Worm (Caenorhabditis elegans) whole organism, L2 larva: ENCODE data around the gene kvs-2.
A peak's percentile ranks its signal among the peaks of the same experiment; 100 is the strongest.

Source experiments
- C34F6.9 ChIP-seq: fragments of 150-350 bp; optimal IDR thresholded peaks from 2 replicates; lab custom pipeline; 2014; ENCODE audit warnings: missing biosample characterization, missing genetic modification characterization
- F13H6.1 ChIP-seq: sonication (generic microtip); optimal IDR thresholded peaks from 2 replicates; lab custom pipeline; 2016; ENCODE audit warnings: missing genetic modification characterization, missing compliant biosample characterization
- R02D3.7 ChIP-seq: fragments of 150-350 bp; optimal IDR thresholded peaks from 2 replicates; lab custom pipeline; 2014; ENCODE audit warnings: missing biosample characterization, missing genetic modification characterization
- Y55F3AM.14 ChIP-seq: fragments of 200-800 bp; sonication (Bioruptor generic); optimal IDR thresholded peaks from 2 replicates; lab custom pipeline; 2018; ENCODE audit warnings: mild to moderate bottlenecking, missing genetic modification characterization, missing compliant biosample characterization
- ZK546.5 ChIP-seq: sonication (generic microtip); optimal IDR thresholded peaks from 2 replicates; lab custom pipeline; 2017; ENCODE audit warnings: missing biosample characterization, missing genetic modification characterization
- alr-1 ChIP-seq: fragments of 150-350 bp; optimal IDR thresholded peaks from 2 replicates; lab custom pipeline; 2014; ENCODE audit warnings: missing biosample characterization, missing genetic modification characterization
- aly-2 ChIP-seq: fragments of 150-350 bp; optimal IDR thresholded peaks from 2 replicates; lab custom pipeline; 2014; ENCODE audit warnings: missing biosample characterization, missing genetic modification characterization
- ama-1 ChIP-seq: fragments of 150-350 bp; optimal IDR thresholded peaks from 2 replicates; lab custom pipeline; 2018; ENCODE audit warnings: inconsistent platforms
- blmp-1 ChIP-seq: sonication (generic microtip); optimal IDR thresholded peaks from 2 replicates; lab custom pipeline; 2017; ENCODE audit warnings: missing genetic modification characterization, mild to moderate bottlenecking, missing compliant biosample characterization, antibody characterized with exemption, moderate library complexity; ENCODE audit not compliant: insufficient read depth
- ceh-16 ChIP-seq: fragments of 150-350 bp; optimal IDR thresholded peaks from 2 replicates; lab custom pipeline; 2014; ENCODE audit warnings: missing biosample characterization, missing genetic modification characterization
- crh-2 ChIP-seq: sonication (generic microtip); optimal IDR thresholded peaks from 2 replicates; lab custom pipeline; 2017; ENCODE audit warnings: missing biosample characterization, missing genetic modification characterization
- dmd-4 ChIP-seq: sonication (generic microtip); optimal IDR thresholded peaks from 2 replicates; lab custom pipeline; 2017; ENCODE audit warnings: missing biosample characterization, missing genetic modification characterization
- egl-27 ChIP-seq: sonication (generic microtip); optimal IDR thresholded peaks from 3 replicates; lab custom pipeline; 2017; ENCODE audit warnings: missing biosample characterization, missing genetic modification reagents, missing genetic modification characterization
- elt-1 ChIP-seq: fragments of 150-350 bp; optimal IDR thresholded peaks from 2 replicates; lab custom pipeline; 2014; ENCODE audit warnings: missing biosample characterization, missing genetic modification characterization
- elt-3 ChIP-seq: sonication (generic microtip); optimal IDR thresholded peaks from 2 replicates; lab custom pipeline; 2017; ENCODE audit warnings: missing biosample characterization, missing genetic modification characterization
- fos-1 ChIP-seq: fragments of 150-350 bp; optimal IDR thresholded peaks from 2 replicates; lab custom pipeline; 2014; ENCODE audit warnings: missing biosample characterization, missing genetic modification characterization
- gmeb-1 ChIP-seq: fragments of 150-350 bp; optimal IDR thresholded peaks from 2 replicates; lab custom pipeline; 2014; ENCODE audit warnings: missing biosample characterization, missing genetic modification characterization
- lin-11 ChIP-seq: fragments of 150-350 bp; sonication (generic microtip); optimal IDR thresholded peaks from 2 replicates; lab custom pipeline; 2014; ENCODE audit warnings: missing biosample characterization, missing genetic modification characterization, inconsistent platforms, mixed read lengths
- lin-13 ChIP-seq: fragments of 150-350 bp; optimal IDR thresholded peaks from 2 replicates; lab custom pipeline; 2014; ENCODE audit warnings: missing biosample characterization, missing genetic modification reagents, missing genetic modification characterization
- lin-39 ChIP-seq: fragments of 150-350 bp; optimal IDR thresholded peaks from 2 replicates; lab custom pipeline; 2014; ENCODE audit warnings: missing biosample characterization, missing genetic modification reagents, missing genetic modification characterization
- lsy-2 ChIP-seq, 2 experiments: fragments of 150-350 bp in 1 of 2; sonication (generic microtip) in 1 of 2; optimal IDR thresholded peaks; 2 replicates each; lab custom pipeline; 2014 to 2017; ENCODE audit warnings: missing biosample characterization in 2 of 2, missing genetic modification characterization in 2 of 2
- mab-5 ChIP-seq: fragments of 150-350 bp; optimal IDR thresholded peaks from 2 replicates; lab custom pipeline; 2014; ENCODE audit warnings: missing biosample characterization, missing genetic modification characterization
- mbf-1 ChIP-seq: sonication (generic microtip); optimal IDR thresholded peaks from 2 replicates; lab custom pipeline; 2017; ENCODE audit warnings: missing biosample characterization, missing genetic modification characterization
- mdl-1 ChIP-seq, 2 experiments: fragments of 150-350 bp in 1 of 2; sonication (generic microtip) in 1 of 2; optimal IDR thresholded peaks; 2 replicates each; lab custom pipeline; 2017; ENCODE audit warnings: missing biosample characterization in 2 of 2, missing genetic modification characterization in 2 of 2
- nhr-10 ChIP-seq: sonication (generic microtip); optimal IDR thresholded peaks from 2 replicates; lab custom pipeline; 2017; ENCODE audit warnings: missing biosample characterization, missing genetic modification characterization
- nhr-11 ChIP-seq: fragments of 150-350 bp; optimal IDR thresholded peaks from 2 replicates; lab custom pipeline; 2014; ENCODE audit warnings: missing biosample characterization, missing genetic modification characterization
- nhr-12 ChIP-seq: fragments of 150-350 bp; optimal IDR thresholded peaks from 2 replicates; lab custom pipeline; 2014; ENCODE audit warnings: missing biosample characterization, missing genetic modification characterization
- nhr-129 ChIP-seq: fragments of 150-350 bp; optimal IDR thresholded peaks from 2 replicates; lab custom pipeline; 2014; ENCODE audit warnings: missing biosample characterization, missing genetic modification characterization
- nhr-21 ChIP-seq: fragments of 150-350 bp; optimal IDR thresholded peaks from 2 replicates; lab custom pipeline; 2014; ENCODE audit warnings: missing biosample characterization, missing genetic modification characterization
- nhr-23 ChIP-seq: fragments of 150-350 bp; optimal IDR thresholded peaks from 2 replicates; lab custom pipeline; 2014; ENCODE audit warnings: missing biosample characterization, missing genetic modification reagents, missing genetic modification characterization
- nhr-237 ChIP-seq: fragments of 150-350 bp; optimal IDR thresholded peaks from 2 replicates; lab custom pipeline; 2014; ENCODE audit warnings: missing biosample characterization, missing genetic modification characterization
- nhr-25 ChIP-seq: fragments of 150-350 bp; sonication (generic microtip); optimal IDR thresholded peaks from 3 replicates; lab custom pipeline; 2014; ENCODE audit warnings: missing biosample characterization, missing genetic modification characterization
- nhr-6 ChIP-seq: fragments of 150-350 bp; optimal IDR thresholded peaks from 2 replicates; lab custom pipeline; 2014; ENCODE audit warnings: missing biosample characterization, missing genetic modification characterization
- nhr-77 ChIP-seq: fragments of 150-350 bp; optimal IDR thresholded peaks from 2 replicates; lab custom pipeline; 2014; ENCODE audit warnings: missing biosample characterization, missing genetic modification characterization
- peb-1 ChIP-seq: fragments of 150-350 bp; optimal IDR thresholded peaks from 2 replicates; lab custom pipeline; 2014; ENCODE audit warnings: missing biosample characterization, missing genetic modification characterization
- sem-4 ChIP-seq: fragments of 150-350 bp; optimal IDR thresholded peaks from 2 replicates; lab custom pipeline; 2014; ENCODE audit warnings: missing biosample characterization, missing genetic modification reagents, missing genetic modification characterization
- skn-1 ChIP-seq: sonication (generic microtip); optimal IDR thresholded peaks from 2 replicates; lab custom pipeline; 2017; ENCODE audit warnings: missing biosample characterization, missing genetic modification characterization
- sma-3 ChIP-seq: sonication (generic microtip); optimal IDR thresholded peaks from 2 replicates; lab custom pipeline; 2016; ENCODE audit warnings: missing genetic modification reagents, missing genetic modification characterization, missing compliant biosample characterization
- sma-9 ChIP-seq, 2 experiments: fragments of 150-350 bp in 1 of 2; sonication (generic microtip) in 1 of 2; optimal IDR thresholded peaks; 2 replicates each; lab custom pipeline; 2014 to 2016; ENCODE audit warnings: missing genetic modification characterization in 2 of 2, mild to moderate bottlenecking in 1 of 2, missing biosample characterization in 1 of 2, missing compliant biosample characterization in 1 of 2, missing genetic modification reagents in 1 of 2, moderate library complexity in 1 of 2
- snpc-4 ChIP-seq: fragments of 150-350 bp; optimal IDR thresholded peaks from 2 replicates; lab custom pipeline; 2014; ENCODE audit warnings: missing biosample characterization, missing genetic modification characterization
- unc-39 ChIP-seq: fragments of 150-350 bp; optimal IDR thresholded peaks from 2 replicates; lab custom pipeline; 2014; ENCODE audit warnings: missing biosample characterization, missing genetic modification characterization
- unc-55 ChIP-seq: fragments of 150-350 bp; sonication (generic microtip); optimal IDR thresholded peaks from 3 replicates; lab custom pipeline; 2014; ENCODE audit warnings: missing biosample characterization, missing genetic modification reagents, missing genetic modification characterization
- unc-62 ChIP-seq: fragments of 150-350 bp; optimal IDR thresholded peaks from 2 replicates; lab custom pipeline; 2014; ENCODE audit warnings: missing biosample characterization, missing genetic modification reagents, missing genetic modification characterization
- zag-1 ChIP-seq: fragments of 150-350 bp; optimal IDR thresholded peaks from 2 replicates; lab custom pipeline; 2014; ENCODE audit warnings: missing biosample characterization, missing genetic modification characterization
- ztf-11 ChIP-seq: sonication (generic microtip); optimal IDR thresholded peaks from 2 replicates; lab custom pipeline; 2017; ENCODE audit warnings: missing biosample characterization, missing genetic modification characterization

Gene kvs-2

DNA sequence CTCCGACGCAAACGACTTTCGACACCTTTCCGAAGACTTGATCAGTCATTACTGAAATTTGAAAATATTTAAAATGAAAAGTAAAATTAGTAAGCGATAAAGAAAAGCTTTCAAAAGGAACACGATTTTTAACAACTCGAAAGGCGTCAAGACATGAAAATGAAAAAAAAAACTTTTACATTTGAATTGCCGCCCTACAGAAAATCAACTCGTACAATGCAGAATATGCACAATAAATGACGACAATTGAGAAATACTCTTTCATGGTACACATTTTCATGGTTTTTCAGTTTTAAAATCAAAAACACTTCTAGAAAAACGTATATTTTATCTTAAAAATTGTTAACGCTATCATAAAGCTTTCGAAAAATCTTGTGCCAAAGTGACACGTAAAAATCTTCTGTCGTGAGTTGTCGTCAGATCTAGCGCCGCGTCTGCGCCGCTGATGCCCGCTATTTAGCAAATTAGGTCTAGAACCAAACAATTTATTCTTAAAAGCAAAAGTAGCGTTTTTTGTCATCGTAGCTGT lies 25.7 kb downstream of the kvs-2 start, which contains the start of gene sqv-4:
sqv-4 (minus strand) TSS at position 51 of the 529 bp plus-strand sequence.
- TF ChIP-seq nhr-21, result no peak
- no peak for TF ChIP-seq dmd-4 (tag; lab: Kevin White, UChicago)
- TF ChIP-seq nhr-25, result no peak
- TF ChIP-seq unc-62 (GFP tag; lab: Kevin White, UChicago), result no peak
- no peak for TF ChIP-seq mbf-1
- TF ChIP-seq unc-39 (tag; lab: Kevin White, UChicago), result no peak
- peak; percentile 43 for TF ChIP-seq unc-55 (GFP tag; lab: Kevin White, UChicago)
- TF ChIP-seq nhr-11 (tag; lab: Kevin White, UChicago), result no peak
- no peak for TF ChIP-seq lin-11 (tag; lab: Kevin White, UChicago)
- no peak for TF ChIP-seq elt-1 (tag; lab: Kevin White, UChicago)
- no peak for TF ChIP-seq nhr-12
- TF ChIP-seq ceh-16 (tag; lab: Kevin White, UChicago), result no peak
- TF ChIP-seq mab-5, result no peak
- no peak for TF ChIP-seq skn-1 (tag; lab: Kevin White, UChicago)
- TF ChIP-seq nhr-77 (tag; lab: Kevin White, UChicago), result no peak
- TF ChIP-seq ZK546.5, result no peak
- no peak for TF ChIP-seq aly-2
- TF ChIP-seq zag-1, result no peak
- no peak for TF ChIP-seq mdl-1 (tag; optimal IDR thresholded peaks at IDR 0.05; lab: Kevin White, UChicago)
- TF ChIP-seq nhr-6 (tag; lab: Kevin White, UChicago), result no peak
- peak; percentile 37 for TF ChIP-seq nhr-129 (tag; lab: Kevin White, UChicago)
- no peak for TF ChIP-seq elt-3 (tag; lab: Kevin White, UChicago)
- TF ChIP-seq ztf-11, result no peak
- peak in 1 of 2 experiments; percentile 71 for TF ChIP-seq lsy-2 (tag; optimal IDR thresholded peaks at IDR 0.05; lab: Kevin White, UChicago)
- no peak for TF ChIP-seq F13H6.1 (tag; lab: Kevin White, UChicago)
- no peak for TF ChIP-seq ama-1
- no peak for TF ChIP-seq snpc-4 (tag; lab: Kevin White, UChicago)
- TF ChIP-seq blmp-1, result no peak
- no peak for TF ChIP-seq nhr-23
- no peak for TF ChIP-seq sem-4
- no peak for TF ChIP-seq nhr-10 (tag; lab: Kevin White, UChicago)
- peak; percentile 73 for TF ChIP-seq gmeb-1 (tag; lab: Kevin White, UChicago)
- TF ChIP-seq sma-9 (GFP tag; optimal IDR thresholded peaks at IDR 0.05; lab: Kevin White, UChicago), result no peak
- TF ChIP-seq sma-9 (tag; optimal IDR thresholded peaks at IDR 0.05; lab: Kevin White, UChicago), result no peak
- no peak for TF ChIP-seq sma-3 (GFP tag; lab: Kevin White, UChicago)
- no peak for TF ChIP-seq R02D3.7 (tag; lab: Kevin White, UChicago)
- no peak for TF ChIP-seq Y55F3AM.14 (GFP tag; lab: Kevin White, UChicago)
- no peak for TF ChIP-seq peb-1 (tag; lab: Kevin White, UChicago)
- TF ChIP-seq lin-13 (GFP tag; lab: Kevin White, UChicago), result no peak
- no peak for TF ChIP-seq lin-39 (tag; lab: Kevin White, UChicago)
- no peak for TF ChIP-seq fos-1 (tag; lab: Kevin White, UChicago)
- no peak for TF ChIP-seq nhr-237 (tag; lab: Kevin White, UChicago)
- no peak for TF ChIP-seq alr-1 (tag; lab: Kevin White, UChicago)
- TF ChIP-seq egl-27 (tag; lab: Kevin White, UChicago), result no peak
- TF ChIP-seq C34F6.9 (tag; lab: Kevin White, UChicago), result peak; percentile 31
- TF ChIP-seq crh-2 (tag; lab: Kevin White, UChicago), result no peak

- TF ChIP-seq blmp-1 (peak; percentile 79), lin-39 (tag; lab: Kevin White, UChicago) (no peak), sma-9 (GFP tag; optimal IDR thresholded peaks at IDR 0.05; lab: Kevin White, UChicago) (no peak), sma-9 (tag; optimal IDR thresholded peaks at IDR 0.05; lab: Kevin White, UChicago) (no peak)
- TF ChIP-seq, all 48 proteins: peak for 1
Measured at ce11 chrV:10662000-10662399, 26.2 kb downstream of the kvs-2 start.
